Worm (Caenorhabditis elegans) whole organism, midembryonic: ENCODE measurements around the gene R11.4.

Experiments
- T22C8.4 ChIP-seq: fragments of 200-800 bp; sonication (Bioruptor generic); IDR thresholded peaks from 2 replicates; pipeline ENCODE4 v1.3.6; 2022; ENCODE audit warnings: missing genetic modification characterization, missing compliant biosample characterization
- cog-1 ChIP-seq: sonication (generic microtip); optimal IDR thresholded peaks from 2 replicates; lab custom pipeline; 2016; ENCODE audit warnings: missing genetic modification characterization, missing compliant biosample characterization
- med-1 ChIP-seq: sonication (generic microtip); optimal IDR thresholded peaks from 2 replicates; lab custom pipeline; 2017; ENCODE audit warnings: missing genetic modification characterization, mild to moderate bottlenecking, missing compliant biosample characterization, antibody characterized with exemption, missing genetic modification reagents; ENCODE audit not compliant: insufficient read depth
- ref-1 ChIP-seq: fragments of 200-800 bp; sonication (Bioruptor generic); conservative IDR thresholded peaks from 2 replicates; pipeline ENCODE4 v1.3.6; 2022; ENCODE audit warnings: missing genetic modification reagents, missing genetic modification characterization, missing compliant biosample characterization

DNA sequence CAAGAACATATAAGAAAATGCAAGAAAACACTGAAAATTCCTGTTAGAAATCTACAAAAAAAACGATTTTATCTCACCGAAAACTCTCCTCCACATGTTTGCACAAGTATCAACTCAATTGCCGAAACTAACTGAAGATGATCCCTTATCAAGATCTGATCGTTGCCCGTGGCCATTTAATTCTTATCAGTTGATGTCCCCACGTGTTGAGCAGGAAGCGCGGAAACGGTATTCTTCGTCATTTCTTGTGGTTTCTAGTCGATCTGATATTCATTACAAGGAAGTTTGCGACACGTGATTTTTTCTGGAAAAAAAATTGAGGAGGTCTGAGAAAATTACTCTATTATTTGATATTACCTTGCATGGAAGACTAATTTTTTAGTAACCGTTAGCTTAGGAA, 47.0 kb downstream of the R11.4 start, which contains the start of gene F09C8.1:
- TF ChIP-seq ref-1 (no peak), med-1 (no peak), cog-1 (tag; lab: Kevin White, UChicago) (no peak), T22C8.4 (GFP tag; lab: Robert Waterston, UW) (no peak)
